Worm (Caenorhabditis elegans) whole organism, late embryonic: ENCODE data around the gene srw-84.
A peak's percentile ranks its signal among the peaks of the same experiment; 100 is the strongest.

Experiments used
- C08G9.2 ChIP-seq: sonication (generic microtip); optimal IDR thresholded peaks from 2 replicates; lab custom pipeline; 2016; ENCODE audit warnings: mild to moderate bottlenecking, missing genetic modification characterization, moderate library complexity, missing compliant biosample characterization
- C38D4.7 ChIP-seq: fragments of 200-800 bp; sonication (Bioruptor generic); optimal IDR thresholded peaks from 2 replicates; lab custom pipeline; 2018; ENCODE audit warnings: mild to moderate bottlenecking, missing genetic modification characterization, moderate library complexity, missing compliant biosample characterization
- F13H6.1 ChIP-seq: sonication (generic microtip); optimal IDR thresholded peaks from 2 replicates; lab custom pipeline; 2016; ENCODE audit warnings: missing genetic modification characterization, missing compliant biosample characterization
- K09A11.1 ChIP-seq: sonication (generic microtip); optimal IDR thresholded peaks from 2 replicates; lab custom pipeline; 2017; ENCODE audit warnings: antibody characterized with exemption, mild to moderate bottlenecking, missing genetic modification characterization, missing compliant biosample characterization; ENCODE audit not compliant: insufficient read depth
- ahr-1 ChIP-seq: sonication (generic microtip); optimal IDR thresholded peaks from 2 replicates; lab custom pipeline; 2016; ENCODE audit warnings: missing genetic modification characterization, missing compliant biosample characterization
- ama-1 ChIP-seq: fragments of 150-350 bp; optimal IDR thresholded peaks from 2 replicates; lab custom pipeline; 2014
- ceh-19 ChIP-seq: fragments of 200-800 bp; sonication (Bioruptor generic); optimal IDR thresholded peaks from 2 replicates; lab custom pipeline; 2018; ENCODE audit warnings: mild to moderate bottlenecking, missing genetic modification characterization, missing compliant biosample characterization
- ceh-2 ChIP-seq: sonication (generic microtip); optimal IDR thresholded peaks from 2 replicates; lab custom pipeline; 2016; ENCODE audit warnings: missing genotype, missing genetic modification characterization, missing compliant biosample characterization
- ceh-30 ChIP-seq: fragments of 150-350 bp; optimal IDR thresholded peaks from 2 replicates; lab custom pipeline; 2014; ENCODE audit warnings: missing biosample characterization, missing genetic modification characterization
- ceh-31 ChIP-seq: sonication (generic microtip); optimal IDR thresholded peaks from 2 replicates; lab custom pipeline; 2016; ENCODE audit warnings: missing genetic modification characterization, missing compliant biosample characterization
- ceh-45 ChIP-seq: fragments of 200-800 bp; sonication (Bioruptor generic); IDR thresholded peaks from 2 replicates; pipeline ENCODE4 v1.3.6; 2022; ENCODE audit warnings: missing genetic modification reagents, missing genetic modification characterization, missing compliant biosample characterization
- ceh-48 ChIP-seq: sonication (generic microtip); optimal IDR thresholded peaks from 2 replicates; lab custom pipeline; 2016; ENCODE audit warnings: missing genetic modification characterization, inconsistent platforms, missing compliant biosample characterization
- ceh-6 ChIP-seq: fragments of 200-800 bp; sonication (Bioruptor generic); optimal IDR thresholded peaks from 2 replicates; lab custom pipeline; 2018; ENCODE audit warnings: mild to moderate bottlenecking, missing genetic modification characterization, missing compliant biosample characterization
- dve-1 ChIP-seq: sonication (generic microtip); optimal IDR thresholded peaks from 2 replicates; lab custom pipeline; 2017; ENCODE audit warnings: antibody characterized with exemption, mild to moderate bottlenecking, missing genetic modification characterization, missing compliant biosample characterization
- elt-2 ChIP-seq: sonication (generic microtip); optimal IDR thresholded peaks from 2 replicates; lab custom pipeline; 2016; ENCODE audit warnings: missing genetic modification reagents, missing genetic modification characterization, missing compliant biosample characterization
- ets-4 ChIP-seq: sonication (generic microtip); optimal IDR thresholded peaks from 2 replicates; lab custom pipeline; 2016; ENCODE audit warnings: missing genetic modification characterization, missing compliant biosample characterization
- eyg-1 ChIP-seq: sonication (generic microtip); optimal IDR thresholded peaks from 2 replicates; lab custom pipeline; 2016; ENCODE audit warnings: missing genotype, missing genetic modification characterization, missing compliant biosample characterization
- fax-1 ChIP-seq: sonication (generic microtip); optimal IDR thresholded peaks from 2 replicates; lab custom pipeline; 2016; ENCODE audit warnings: missing genotype, missing genetic modification characterization, missing compliant biosample characterization
- fkh-10 ChIP-seq: fragments of 150-350 bp; optimal IDR thresholded peaks from 2 replicates; lab custom pipeline; 2014; ENCODE audit warnings: missing biosample characterization, missing genetic modification reagents, missing genetic modification characterization
- fkh-6 ChIP-seq: sonication (generic microtip); optimal IDR thresholded peaks from 2 replicates; lab custom pipeline; 2016; ENCODE audit warnings: missing genetic modification characterization, missing compliant biosample characterization
- madf-2 ChIP-seq: sonication (generic microtip); optimal IDR thresholded peaks from 2 replicates; lab custom pipeline; 2017; ENCODE audit warnings: missing genetic modification characterization, missing compliant biosample characterization
- nhr-11 ChIP-seq: fragments of 150-350 bp; optimal IDR thresholded peaks from 2 replicates; lab custom pipeline; 2014; ENCODE audit warnings: missing biosample characterization, missing genetic modification characterization
- nhr-232 ChIP-seq: sonication (generic microtip); optimal IDR thresholded peaks from 2 replicates; lab custom pipeline; 2016; ENCODE audit warnings: missing genetic modification characterization, missing compliant biosample characterization
- odd-2 ChIP-seq: sonication (generic microtip); optimal IDR thresholded peaks from 2 replicates; lab custom pipeline; 2017; ENCODE audit warnings: antibody characterized with exemption, mild to moderate bottlenecking, missing genetic modification characterization, missing compliant biosample characterization
- pag-3 ChIP-seq: sonication (generic microtip); optimal IDR thresholded peaks from 2 replicates; lab custom pipeline; 2016; ENCODE audit warnings: missing compliant biosample characterization, missing genetic modification characterization, borderline replicate concordance
- pat-9 ChIP-seq: fragments of 200-800 bp; sonication (Bioruptor generic); optimal IDR thresholded peaks from 2 replicates; lab custom pipeline; 2018; ENCODE audit warnings: mild to moderate bottlenecking, missing genetic modification characterization, moderate library complexity, missing compliant biosample characterization
- pax-1 ChIP-seq: fragments of 150-350 bp; optimal IDR thresholded peaks from 2 replicates; lab custom pipeline; 2014; ENCODE audit warnings: missing biosample characterization, missing genetic modification characterization
- pha-2 ChIP-seq: sonication (generic microtip); optimal IDR thresholded peaks from 2 replicates; lab custom pipeline; 2017; ENCODE audit warnings: mild to moderate bottlenecking, missing genetic modification characterization, missing compliant biosample characterization
- pqm-1 ChIP-seq: sonication (generic microtip); optimal IDR thresholded peaks from 2 replicates; lab custom pipeline; 2016; ENCODE audit warnings: missing genetic modification characterization, missing compliant biosample characterization
- pros-1 ChIP-seq: fragments of 150-350 bp; optimal IDR thresholded peaks from 2 replicates; lab custom pipeline; 2014; ENCODE audit warnings: missing biosample characterization, missing genetic modification reagents, missing genetic modification characterization
- rnt-1 ChIP-seq: sonication (generic microtip); optimal IDR thresholded peaks from 2 replicates; lab custom pipeline; 2016; ENCODE audit warnings: missing genetic modification characterization, missing compliant biosample characterization
- sox-4 ChIP-seq: sonication (generic microtip); optimal IDR thresholded peaks from 2 replicates; lab custom pipeline; 2017; ENCODE audit warnings: mild to moderate bottlenecking, missing genetic modification characterization, inconsistent platforms, missing compliant biosample characterization
- syd-9 ChIP-seq: sonication (generic microtip); optimal IDR thresholded peaks from 2 replicates; lab custom pipeline; 2016; ENCODE audit warnings: mild to moderate bottlenecking, missing genetic modification characterization, moderate library complexity, missing compliant biosample characterization
- tbx-7 ChIP-seq: sonication (generic microtip); optimal IDR thresholded peaks from 2 replicates; lab custom pipeline; 2016; ENCODE audit warnings: missing genotype, missing genetic modification characterization, missing compliant biosample characterization
- ttx-3 ChIP-seq: sonication (generic microtip); optimal IDR thresholded peaks from 2 replicates; lab custom pipeline; 2016; ENCODE audit warnings: missing genetic modification reagents, missing genetic modification characterization, missing compliant biosample characterization
- unc-42 ChIP-seq: sonication (generic microtip); optimal IDR thresholded peaks from 2 replicates; lab custom pipeline; 2016; ENCODE audit warnings: missing genotype, missing genetic modification characterization, missing compliant biosample characterization
- unc-86 ChIP-seq: sonication (generic microtip); optimal IDR thresholded peaks from 2 replicates; lab custom pipeline; 2016; ENCODE audit warnings: missing genetic modification characterization, missing compliant biosample characterization
- zip-5 ChIP-seq: sonication (generic microtip); optimal IDR thresholded peaks from 2 replicates; lab custom pipeline; 2016; ENCODE audit warnings: missing genetic modification characterization, missing compliant biosample characterization
- ztf-16 ChIP-seq: sonication (generic microtip); optimal IDR thresholded peaks from 2 replicates; lab custom pipeline; 2017; ENCODE audit warnings: missing genetic modification characterization, missing compliant biosample characterization

srw-84 gene

DNA sequence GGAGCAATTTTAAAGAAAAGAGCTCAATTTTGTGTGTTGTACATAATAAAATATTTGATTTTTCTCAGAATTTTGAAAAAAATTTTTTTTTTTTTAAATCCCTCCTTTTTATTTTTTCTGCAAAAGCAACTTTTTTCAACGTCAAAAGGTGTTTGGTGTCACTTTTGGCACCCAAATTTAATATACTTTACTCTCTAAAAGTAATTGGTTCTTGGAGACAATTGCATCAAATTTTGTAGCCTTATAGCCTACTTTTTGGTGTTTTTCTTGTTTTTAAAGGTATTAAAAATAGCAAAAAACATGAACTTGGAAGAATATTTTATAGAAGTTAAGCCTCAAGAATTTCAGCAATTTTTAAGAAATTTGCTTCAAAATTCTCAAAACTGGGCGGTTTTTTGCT, at the start of gene srw-84:
Gene srw-84 (plus strand): TSS at position 301 of the 400 bp plus-strand sequence.
- TF ChIP-seq K09A11.1 (tag; lab: Kevin White, UChicago) (no peak), C08G9.2 (tag; lab: Kevin White, UChicago) (no peak), nhr-232 (tag; lab: Kevin White, UChicago) (no peak), ceh-30 (tag; lab: Kevin White, UChicago) (no peak), ceh-6 (no peak), tbx-7 (tag; lab: Kevin White, UChicago) (no peak), ets-4 (tag; lab: Kevin White, UChicago) (no peak), sox-4 (tag; lab: Kevin White, UChicago) (no peak), pax-1 (no peak), pat-9 (tag; lab: Kevin White, UChicago) (no peak), ceh-19 (GFP tag; lab: Kevin White, UChicago) (no peak), F13H6.1 (tag; lab: Kevin White, UChicago) (no peak)

- TF ChIP-seq ceh-48 (tag; lab: Kevin White, UChicago): peak; percentile 11
- no peak for TF ChIP-seq K09A11.1 (tag; lab: Kevin White, UChicago)
- no peak for TF ChIP-seq nhr-232 (tag; lab: Kevin White, UChicago)
- no peak for TF ChIP-seq madf-2 (tag; lab: Kevin White, UChicago)
- no peak for TF ChIP-seq C38D4.7 (GFP tag; lab: Kevin White, UChicago)
These were observed 43.7 kb upstream of the srw-84 start for ce11 chrV:19337333-19337732.

- TF ChIP-seq nhr-11 (tag; lab: Kevin White, UChicago): no peak
- no peak for TF ChIP-seq madf-2 (tag; lab: Kevin White, UChicago)
- no peak for TF ChIP-seq ttx-3 (tag; lab: Kevin White, UChicago)
- no peak for TF ChIP-seq eyg-1 (tag; lab: Kevin White, UChicago)
- no peak for TF ChIP-seq ceh-2 (tag; lab: Kevin White, UChicago)
- no peak for TF ChIP-seq ceh-45 (GFP tag; lab: Robert Waterston, UW)
- no peak for TF ChIP-seq pax-1
These were observed 29.1 kb upstream of the srw-84 start for ce11 chrV:19351944-19352343.

ce11 chrV:19354506-19354905, 26.6 kb upstream of the srw-84 start:
- TF ChIP-seq pha-2 (tag; lab: Kevin White, UChicago) (no peak), unc-42 (tag; lab: Kevin White, UChicago) (peak; percentile 54), elt-2 (tag; lab: Kevin White, UChicago) (peak; percentile 56), rnt-1 (no peak)

ce11 chrV:19355219-19355618, 25.8 kb upstream of the srw-84 start:
- no peak for TF ChIP-seq ceh-31 (tag; lab: Kevin White, UChicago)
- no peak for TF ChIP-seq fkh-6 (tag; lab: Kevin White, UChicago)
- no peak for TF ChIP-seq pag-3 (tag; lab: Kevin White, UChicago)
- TF ChIP-seq ama-1 (lab: Kevin White, UChicago): no peak
- no peak for TF ChIP-seq unc-86 (tag; lab: Kevin White, UChicago)
- no peak for TF ChIP-seq fax-1 (tag; lab: Kevin White, UChicago)
- TF ChIP-seq pha-2 (tag; lab: Kevin White, UChicago): no peak
- TF ChIP-seq ahr-1 (tag; lab: Kevin White, UChicago): no peak
- TF ChIP-seq ttx-3 (tag; lab: Kevin White, UChicago): no peak
- TF ChIP-seq pros-1 (tag; lab: Kevin White, UChicago): no peak
- TF ChIP-seq ceh-30 (tag; lab: Kevin White, UChicago): no peak
- no peak for TF ChIP-seq C08G9.2 (tag; lab: Kevin White, UChicago)
- TF ChIP-seq ztf-16 (tag; lab: Kevin White, UChicago): no peak
- no peak for TF ChIP-seq pqm-1 (tag; lab: Kevin White, UChicago)
- no peak for TF ChIP-seq dve-1 (tag; lab: Kevin White, UChicago)
- TF ChIP-seq zip-5: no peak
- TF ChIP-seq syd-9: no peak
- no peak for TF ChIP-seq fkh-10 (GFP tag; lab: Kevin White, UChicago)
- no peak for TF ChIP-seq odd-2 (tag; lab: Kevin White, UChicago)
